Worm (Caenorhabditis elegans): ENCODE measurements around the gene ubc-19.

DNA sequence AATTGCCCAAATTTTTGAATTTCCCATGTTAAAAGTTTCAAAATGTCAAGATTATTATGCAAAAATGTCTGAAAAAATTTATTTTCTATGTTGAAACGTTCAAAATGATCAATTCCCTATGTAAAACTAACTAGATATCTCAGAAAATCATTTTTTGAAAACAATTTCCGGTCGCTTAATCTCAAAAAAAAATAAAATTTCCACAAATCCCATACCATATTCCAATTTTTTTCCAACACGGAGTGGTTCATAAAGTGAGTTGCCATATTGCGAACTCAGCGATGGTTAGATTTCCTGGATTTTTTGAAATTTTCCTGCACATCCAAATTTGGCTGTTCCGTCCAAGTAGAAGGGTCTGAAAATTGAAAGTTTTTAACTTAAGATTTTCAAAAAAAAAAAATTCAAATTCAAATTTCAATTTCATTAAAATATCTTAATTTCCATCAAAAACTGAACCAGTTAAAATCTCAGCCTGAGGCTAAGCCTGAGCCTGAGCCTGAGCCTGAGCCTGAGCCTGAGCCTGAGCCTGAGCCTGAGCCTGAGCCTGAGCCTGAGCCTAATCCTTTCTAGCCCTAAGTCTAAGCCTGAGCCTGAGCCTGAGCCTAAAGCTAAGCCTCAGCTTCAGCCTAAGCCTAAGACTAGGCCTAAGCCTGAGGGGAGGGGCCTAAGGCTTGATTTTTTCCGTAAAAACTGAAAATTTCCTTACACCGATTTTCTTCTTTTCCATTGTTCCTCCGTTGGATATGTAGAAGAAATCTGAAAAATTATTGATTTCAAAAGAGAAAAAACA lies 33.1 kb upstream of the ubc-19 start:
- TF ChIP-seq sox-4 (tag; optimal IDR thresholded peaks at IDR 0.05) (no peak), pqm-1 (tag; optimal IDR thresholded peaks at IDR 0.05) (no peak), ttx-3 (tag; optimal IDR thresholded peaks at IDR 0.05) (no peak), pha-4 (tag; optimal IDR thresholded peaks at IDR 0.05) (no peak), sdc-2 (tag; optimal IDR thresholded peaks at IDR 0.05) (no peak), pax-1 (tag; optimal IDR thresholded peaks at IDR 0.05) (no peak), odd-2 (tag; optimal IDR thresholded peaks at IDR 0.05) (peak; percentile 35), hlh-30 (tag; optimal IDR thresholded peaks at IDR 0.05; ENCODE audit: insufficient read depth) (no peak), nhr-11 (tag; optimal IDR thresholded peaks at IDR 0.05) (no peak), dve-1 (tag; optimal IDR thresholded peaks at IDR 0.05) (peak; percentile 88), dmd-4 (tag; optimal IDR thresholded peaks at IDR 0.05; ENCODE audit: borderline replicate concordance) (no peak), nfya-1 (tag; optimal IDR thresholded peaks at IDR 0.05) (no peak), ets-4 (tag; optimal IDR thresholded peaks at IDR 0.05) (no peak), fkh-10 (GFP tag; optimal IDR thresholded peaks at IDR 0.05) (no peak)

Measured in whole organism, late embryonic.